Worm (Caenorhabditis elegans): ENCODE measurements around the gene exos-9.
A peak's percentile ranks its signal among the peaks of the same experiment; 100 is the strongest.

Gene exos-9

DNA sequence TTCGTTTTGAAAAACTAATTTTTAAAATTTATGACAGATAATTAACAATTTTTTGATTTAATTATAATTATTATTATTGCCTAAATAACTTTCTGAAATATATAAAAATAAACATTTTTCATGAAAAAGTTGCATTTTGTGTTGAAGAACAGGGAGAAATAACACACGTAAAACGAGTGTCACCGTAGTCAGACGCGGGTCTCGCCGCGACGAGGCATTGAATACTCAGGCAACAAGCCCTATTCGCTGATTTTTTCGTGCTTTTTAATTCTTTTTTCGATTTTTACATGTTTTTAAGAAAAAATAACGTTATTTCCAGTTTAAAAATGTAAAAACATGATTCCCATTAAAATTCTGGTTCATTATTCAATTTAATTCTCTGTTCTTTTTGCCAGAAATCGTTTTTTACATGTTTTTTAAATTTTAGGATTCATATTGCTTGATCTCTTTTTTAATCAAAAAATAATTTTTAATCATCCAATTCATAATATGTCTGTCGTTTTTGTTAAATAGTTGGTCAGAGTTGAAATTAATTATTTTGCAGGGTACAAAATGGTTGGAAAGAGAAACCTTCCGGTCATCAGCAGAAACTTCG lies 10.1 kb upstream of the exos-9 start, which contains the start of gene rpl-6 (continued):
- TF ChIP-seq ceh-62 (tag; optimal IDR thresholded peaks at IDR 0.05) = no peak
- TF ChIP-seq vab-7 (GFP tag; IDR thresholded peaks at IDR 0.05) = no peak
- TF ChIP-seq spr-3 (GFP tag; optimal IDR thresholded peaks at IDR 0.05) = no peak
- TF ChIP-seq aha-1 (tag) = peak; percentile 99
- peak; percentile 66; the same call in 1 of the 2 replicates for TF ChIP-seq zfp-3 (GFP tag; conservative IDR thresholded peaks at IDR 0.05)
- TF ChIP-seq sdz-12 (GFP tag; optimal IDR thresholded peaks at IDR 0.05) = no peak
- TF ChIP-seq dmd-8 (GFP tag; IDR thresholded peaks at IDR 0.05) = no peak
- no peak for TF ChIP-seq lin-39 (tag; optimal IDR thresholded peaks at IDR 0.05)
- peak; percentile 77 for TF ChIP-seq lin-13 (GFP tag; optimal IDR thresholded peaks at IDR 0.05)
- peak; percentile 46 for TF ChIP-seq F37D6.2 (tag; optimal IDR thresholded peaks at IDR 0.05)
- peak; percentile 41 for TF ChIP-seq unc-130 (GFP tag; optimal IDR thresholded peaks at IDR 0.05)
- TF ChIP-seq zip-11 (GFP tag; IDR thresholded peaks at IDR 0.05) = no peak
- no peak for TF ChIP-seq nhr-10 (tag; optimal IDR thresholded peaks at IDR 0.05)
- peak; percentile 27; the same call in 1 of the 2 replicates for TF ChIP-seq ceh-20 (GFP tag; IDR thresholded peaks at IDR 0.05)
- TF ChIP-seq ama-1 (optimal IDR thresholded peaks at IDR 0.05) = peak; percentile 33
- no peak for TF ChIP-seq F10B5.3 (tag; optimal IDR thresholded peaks at IDR 0.05)
- no peak for TF ChIP-seq lin-15B (tag; optimal IDR thresholded peaks at IDR 0.05)
- no peak for TF ChIP-seq php-3 (GFP tag; IDR thresholded peaks at IDR 0.05)
- no peak for TF ChIP-seq nhr-111 (GFP tag; optimal IDR thresholded peaks at IDR 0.05)
- TF ChIP-seq nhr-25 (tag; optimal IDR thresholded peaks at IDR 0.05; ENCODE audit: borderline replicate concordance, insufficient read depth) = peak; percentile 62
- no peak for TF ChIP-seq attf-4 (tag; optimal IDR thresholded peaks at IDR 0.05)
- TF ChIP-seq dmd-9 (GFP tag; IDR thresholded peaks at IDR 0.05) = peak; percentile 85
- TF ChIP-seq zip-2 (tag; optimal IDR thresholded peaks at IDR 0.05) = peak; percentile 38
- no peak for TF ChIP-seq snpc-1.2 (GFP tag; IDR thresholded peaks at IDR 0.05)
- peak; percentile 24 for TF ChIP-seq nhr-48 (tag; optimal IDR thresholded peaks at IDR 0.05)
- no peak for TF ChIP-seq nhr-76 (tag; optimal IDR thresholded peaks at IDR 0.05)
- peak; percentile 86 for TF ChIP-seq dve-1 (tag; optimal IDR thresholded peaks at IDR 0.05; ENCODE audit: insufficient read depth)
- no peak for TF ChIP-seq ceh-28 (tag; optimal IDR thresholded peaks at IDR 0.05)
- no peak for TF ChIP-seq daf-12 (tag; optimal IDR thresholded peaks at IDR 0.05)
- TF ChIP-seq nhr-28 (tag; optimal IDR thresholded peaks at IDR 0.05) = peak; percentile 88
- no peak for TF ChIP-seq saeg-2 (GFP tag; IDR thresholded peaks at IDR 0.05)
- TF ChIP-seq F44E2.7 (GFP tag; IDR thresholded peaks at IDR 0.05) = no peak
- no peak for TF ChIP-seq fos-1 (tag; optimal IDR thresholded peaks at IDR 0.05)
- TF ChIP-seq spr-1 (tag; optimal IDR thresholded peaks at IDR 0.05) = peak; percentile 56
- no peak for TF ChIP-seq set-16 (GFP tag; IDR thresholded peaks at IDR 0.05)
- no peak for TF ChIP-seq mxl-2 (GFP tag; conservative IDR thresholded peaks at IDR 0.05)
- no peak for TF ChIP-seq lin-1 (GFP tag; IDR thresholded peaks at IDR 0.05)
- peak; percentile 88 for TF ChIP-seq dpl-1 (GFP tag; optimal IDR thresholded peaks at IDR 0.05)
- TF ChIP-seq aly-2 (tag; optimal IDR thresholded peaks at IDR 0.05) = no peak
- peak; percentile 20; the same call in 1 of the 2 replicates for TF ChIP-seq tra-1 (GFP tag; IDR thresholded peaks at IDR 0.05)
- peak; percentile 60 for TF ChIP-seq dmd-6 (GFP tag; IDR thresholded peaks at IDR 0.05)
- no peak for TF ChIP-seq unc-62 (GFP tag; optimal IDR thresholded peaks at IDR 0.05 in 1 of 2)
- TF ChIP-seq unc-62 (tag; optimal IDR thresholded peaks at IDR 0.05) = no peak
- no peak for TF ChIP-seq pqm-1 (tag; optimal IDR thresholded peaks at IDR 0.05)
- no peak for TF ChIP-seq skn-1 (tag; optimal IDR thresholded peaks at IDR 0.05)
- peak; percentile 79 for TF ChIP-seq rbr-2 (tag; optimal IDR thresholded peaks at IDR 0.05)
- TF ChIP-seq mdt-29 (GFP tag; IDR thresholded peaks at IDR 0.05) = no peak
- peak; percentile 37; the same call in 1 of the 2 replicates for TF ChIP-seq daf-19 (GFP tag; conservative IDR thresholded peaks at IDR 0.05)
- peak; percentile 87 for TF ChIP-seq nhr-11 (tag; optimal IDR thresholded peaks at IDR 0.05)
- TF ChIP-seq egl-43 (GFP tag; IDR thresholded peaks at IDR 0.05) = no peak
- no peak for TF ChIP-seq jun-1 (tag; optimal IDR thresholded peaks at IDR 0.05)
- TF ChIP-seq madf-5 (GFP tag; IDR thresholded peaks at IDR 0.05) = no peak

Data from whole organism, L4 larva.